Worm (Caenorhabditis elegans): Measurements from ENCODE around the gene C37C3.11.
A peak's percentile ranks its signal among the peaks of the same experiment; 100 is the strongest.

Gene C37C3.11

ce11 chrV:7864663-7865062, at the start of gene C37C3.11:
Gene C37C3.11, minus strand, starts transcription at chrV:7864763.
- TF ChIP-seq dmd-9 (GFP tag; IDR thresholded peaks at IDR 0.05) (no peak), hmg-1.1 (GFP tag; IDR thresholded peaks at IDR 0.05) (no peak), ceh-82 (tag; optimal IDR thresholded peaks at IDR 0.05) (no peak), nhr-25 (tag; optimal IDR thresholded peaks at IDR 0.05; ENCODE audit: borderline replicate concordance, insufficient read depth) (no peak), F49E8.2 (tag; optimal IDR thresholded peaks at IDR 0.05; ENCODE audit: borderline replicate concordance) (no peak), madf-9 (GFP tag; conservative IDR thresholded peaks at IDR 0.05) (no peak), madf-5 (GFP tag; IDR thresholded peaks at IDR 0.05) (no peak), hlh-11 (tag; optimal IDR thresholded peaks at IDR 0.05) (no peak), zfp-2 (tag; optimal IDR thresholded peaks at IDR 0.05) (no peak), nhr-6 (tag; optimal IDR thresholded peaks at IDR 0.05) (no peak), D1046.2 (GFP tag; IDR thresholded peaks at IDR 0.05) (no peak), lin-39 (tag; optimal IDR thresholded peaks at IDR 0.05) (no peak), nhr-111 (GFP tag; optimal IDR thresholded peaks at IDR 0.05) (no peak), F44E2.7 (GFP tag; IDR thresholded peaks at IDR 0.05) (no peak), lin-1 (GFP tag; IDR thresholded peaks at IDR 0.05) (no peak), nhr-28 (tag; optimal IDR thresholded peaks at IDR 0.05) (no peak)

ce11 chrV:7908431-7908830, 43.9 kb upstream of the C37C3.11 start:
- TF ChIP-seq ceh-28 (tag; optimal IDR thresholded peaks at IDR 0.05) = no peak
- peak in 1 of 2 experiments; percentile 94 for TF ChIP-seq daf-16 (GFP tag; optimal IDR thresholded peaks at IDR 0.05)
- TF ChIP-seq daf-16 (tag; optimal IDR thresholded peaks at IDR 0.05) = no peak

- TF ChIP-seq hif-1 (tag; optimal IDR thresholded peaks at IDR 0.05) (no peak), unc-62 (GFP tag; optimal IDR thresholded peaks at IDR 0.05 in 1 of 2) (peak in 1 of 2 experiments; percentile 80), unc-62 (tag; optimal IDR thresholded peaks at IDR 0.05) (no peak), daf-12 (tag; optimal IDR thresholded peaks at IDR 0.05) (no peak), vab-7 (GFP tag; IDR thresholded peaks at IDR 0.05) (no peak), F26F4.8 (GFP tag; conservative IDR thresholded peaks at IDR 0.05) (no peak), snpc-4 (tag; optimal IDR thresholded peaks at IDR 0.05) (no peak), fkh-10 (GFP tag; optimal IDR thresholded peaks at IDR 0.05) (peak; percentile 92)
Measured at ce11 chrV:7904389-7904788, 39.8 kb upstream of the C37C3.11 start.

- TF ChIP-seq D1046.2 (GFP tag; IDR thresholded peaks at IDR 0.05) (no peak), ztf-11 (tag; optimal IDR thresholded peaks at IDR 0.05) (no peak), tag-97 (GFP tag; IDR thresholded peaks at IDR 0.05) (no peak), saeg-2 (GFP tag; IDR thresholded peaks at IDR 0.05) (no peak), snpc-1.2 (GFP tag; IDR thresholded peaks at IDR 0.05) (no peak), ceh-32 (tag; optimal IDR thresholded peaks at IDR 0.05; ENCODE audit: poor library complexity) (no peak), fos-1 (tag; optimal IDR thresholded peaks at IDR 0.05) (no peak), Y75B8A.6 (GFP tag; IDR thresholded peaks at IDR 0.05) (no peak), nhr-41 (GFP tag; IDR thresholded peaks at IDR 0.05) (no peak), unc-62 (GFP tag; optimal IDR thresholded peaks at IDR 0.05 in 1 of 2) (no peak), unc-62 (tag; optimal IDR thresholded peaks at IDR 0.05) (no peak), ceh-20 (GFP tag; IDR thresholded peaks at IDR 0.05) (no peak), nhr-11 (tag; optimal IDR thresholded peaks at IDR 0.05) (no peak), lin-15B (tag; optimal IDR thresholded peaks at IDR 0.05) (no peak), unc-39 (tag; optimal IDR thresholded peaks at IDR 0.05) (no peak), lsy-2 (tag; optimal IDR thresholded peaks at IDR 0.05) (no peak), rbr-2 (tag; optimal IDR thresholded peaks at IDR 0.05) (no peak), hif-1 (tag; optimal IDR thresholded peaks at IDR 0.05) (no peak), Y5F2A.4 (GFP tag; optimal IDR thresholded peaks at IDR 0.05) (no peak), T26A8.4 (GFP tag; IDR thresholded peaks at IDR 0.05) (no peak), nhr-102 (tag; optimal IDR thresholded peaks at IDR 0.05) (no peak)
Measured at ce11 chrV:7901222-7901621, 36.7 kb upstream of the C37C3.11 start.

All from whole organism, L4 larva.